Worm (Caenorhabditis elegans) whole organism, L3 larva: Measurements from ENCODE around the gene osta-2.
A peak's percentile ranks its signal among the peaks of the same experiment; 100 is the strongest.

Experiments
- ama-1 ChIP-seq: fragments of 150-350 bp; optimal IDR thresholded peaks from 2 replicates; lab custom pipeline; 2018
- ceh-28 ChIP-seq: fragments of 150-350 bp; optimal IDR thresholded peaks from 2 replicates; lab custom pipeline; 2014; ENCODE audit warnings: missing biosample characterization, missing genetic modification reagents, missing genetic modification characterization
- ceh-82 ChIP-seq: fragments of 150-350 bp; optimal IDR thresholded peaks from 2 replicates; lab custom pipeline; 2014; ENCODE audit warnings: missing biosample characterization, missing genetic modification characterization
- daf-12 ChIP-seq: fragments of 150-350 bp; optimal IDR thresholded peaks from 2 replicates; lab custom pipeline; 2014; ENCODE audit warnings: missing biosample characterization, missing genetic modification reagents, missing genetic modification characterization
- egl-27 ChIP-seq: sonication (generic microtip); optimal IDR thresholded peaks from 4 replicates; lab custom pipeline; 2017; ENCODE audit warnings: missing biosample characterization, missing genetic modification reagents, missing genetic modification characterization
- egl-5 ChIP-seq: fragments of 150-350 bp; optimal IDR thresholded peaks from 2 replicates; lab custom pipeline; 2017; ENCODE audit warnings: missing biosample characterization, missing genetic modification reagents, missing genetic modification characterization, inconsistent platforms
- elt-2 ChIP-seq: sonication (generic microtip); optimal IDR thresholded peaks from 2 replicates; lab custom pipeline; 2016; ENCODE audit warnings: missing genetic modification reagents, mild to moderate bottlenecking, missing genetic modification characterization, missing compliant biosample characterization
- elt-3 ChIP-seq, 3 experiments: fragments of 150-350 bp in 1 of 3; sonication (generic microtip) in 2 of 3; optimal IDR thresholded peaks; 2 replicates in 2 of 3; 4 replicates in 1 of 3; lab custom pipeline; 2014 to 2017; ENCODE audit warnings: missing biosample characterization in 3 of 3, missing genetic modification characterization in 3 of 3
- eor-1 ChIP-seq, 2 experiments: fragments of 150-350 bp; optimal IDR thresholded peaks; 2 replicates each; lab custom pipeline; 2014 to 2018; ENCODE audit warnings: missing biosample characterization in 2 of 2, missing genetic modification characterization in 2 of 2
- fkh-10 ChIP-seq: sonication (generic microtip); optimal IDR thresholded peaks from 2 replicates; lab custom pipeline; 2017; ENCODE audit warnings: missing biosample characterization, missing genetic modification reagents, missing genetic modification characterization
- fkh-2 ChIP-seq: fragments of 150-350 bp; optimal IDR thresholded peaks from 2 replicates; lab custom pipeline; 2014; ENCODE audit warnings: missing biosample characterization, missing genetic modification reagents, missing genetic modification characterization
- hmg-11 ChIP-seq: sonication (generic microtip); optimal IDR thresholded peaks from 2 replicates; lab custom pipeline; 2016; ENCODE audit warnings: missing genetic modification characterization, missing compliant biosample characterization
- jun-1 ChIP-seq: fragments of 150-350 bp; optimal IDR thresholded peaks from 2 replicates; lab custom pipeline; 2014; ENCODE audit warnings: missing biosample characterization, missing genetic modification reagents, missing genetic modification characterization
- lin-15B ChIP-seq: fragments of 150-350 bp; optimal IDR thresholded peaks from 2 replicates; lab custom pipeline; 2014; ENCODE audit warnings: missing biosample characterization, missing genetic modification characterization
- nfya-1 ChIP-seq: sonication (generic microtip); optimal IDR thresholded peaks from 2 replicates; lab custom pipeline; 2017; ENCODE audit warnings: missing genetic modification characterization, mild to moderate bottlenecking, missing compliant biosample characterization, antibody characterized with exemption, moderate library complexity; ENCODE audit not compliant: insufficient read depth
- nhr-12 ChIP-seq: fragments of 150-350 bp; optimal IDR thresholded peaks from 2 replicates; lab custom pipeline; 2014; ENCODE audit warnings: missing biosample characterization, missing genetic modification characterization
- nhr-23 ChIP-seq: fragments of 150-350 bp; optimal IDR thresholded peaks from 2 replicates; lab custom pipeline; 2014; ENCODE audit warnings: missing biosample characterization, missing genetic modification reagents, missing genetic modification characterization
- pha-4 ChIP-seq: fragments of 150-350 bp; optimal IDR thresholded peaks from 2 replicates; lab custom pipeline; 2014; ENCODE audit warnings: missing biosample characterization, missing genetic modification reagents, missing genetic modification characterization
- pqm-1 ChIP-seq: fragments of 150-350 bp; optimal IDR thresholded peaks from 2 replicates; lab custom pipeline; 2017; ENCODE audit warnings: missing biosample characterization, missing genetic modification characterization, inconsistent platforms
- skn-1 ChIP-seq: fragments of 150-350 bp; optimal IDR thresholded peaks from 2 replicates; lab custom pipeline; 2014; ENCODE audit warnings: missing biosample characterization, missing genetic modification characterization
- unc-62 ChIP-seq: fragments of 150-350 bp; sonication (generic microtip); optimal IDR thresholded peaks from 4 replicates; lab custom pipeline; 2014; ENCODE audit warnings: missing biosample characterization, missing genetic modification reagents, missing genetic modification characterization

Gene osta-2

DNA sequence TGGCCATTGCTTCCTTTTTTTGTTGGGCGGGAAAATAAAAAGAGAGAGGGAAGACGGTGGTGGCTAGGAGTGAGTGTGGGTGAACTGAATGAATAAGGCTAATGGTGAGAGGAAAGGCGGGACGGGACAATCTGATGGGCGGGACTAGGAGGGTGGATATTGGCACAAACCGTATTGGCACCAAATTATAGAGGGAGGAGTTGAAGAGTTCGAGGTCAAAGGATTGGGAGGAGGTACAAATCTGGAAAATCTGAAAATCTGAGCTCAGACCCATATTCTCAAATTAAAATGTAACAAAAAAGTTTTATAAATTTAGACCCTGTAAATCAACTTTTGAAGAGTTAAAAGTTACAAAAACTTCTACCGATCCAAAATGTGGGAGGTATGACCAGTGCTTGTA lies 31.3 kb downstream of the osta-2 start, which contains the start of gene hlh-14:
Gene hlh-14, minus strand, starts transcription at position 101 of the 400 bp plus-strand sequence.
- TF ChIP-seq nfya-1 (tag; lab: Kevin White, UChicago) = no peak
- no peak for TF ChIP-seq pha-4 (tag; lab: Kevin White, UChicago)
- TF ChIP-seq hmg-11 (tag; lab: Kevin White, UChicago) = no peak

- TF ChIP-seq elt-2 (tag; lab: Kevin White, UChicago) (peak; percentile 73), nfya-1 (tag; lab: Kevin White, UChicago) (no peak)
Observed at ce11 chrII:5742767-5743166, 35.3 kb downstream of the osta-2 start.

DNA sequence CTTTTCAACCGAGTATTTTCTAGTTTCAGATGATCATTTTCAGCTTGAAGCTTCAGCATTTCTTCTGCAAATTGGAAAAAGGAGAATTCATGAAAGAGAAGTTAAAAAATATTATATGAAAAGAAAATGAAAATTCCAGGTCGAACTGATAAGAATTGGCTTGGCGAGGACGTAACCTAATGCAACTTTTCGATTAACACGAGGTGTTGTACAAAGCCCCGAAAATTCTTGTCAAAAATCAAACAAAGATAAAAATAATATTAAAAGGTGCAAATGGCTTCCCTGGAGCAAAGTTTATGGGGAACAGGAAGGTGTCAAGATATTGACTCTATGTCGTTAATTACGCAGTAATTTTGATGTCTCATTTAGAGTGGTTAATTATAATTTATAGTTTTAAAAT lies 36.9 kb downstream of the osta-2 start:
- peak; percentile 95 for TF ChIP-seq elt-2 (tag; lab: Kevin White, UChicago)
- TF ChIP-seq unc-62 (GFP tag; lab: Kevin White, UChicago) = no peak
- peak; percentile 16 for TF ChIP-seq pqm-1 (tag; lab: Kevin White, UChicago)

- no peak for TF ChIP-seq egl-27
- TF ChIP-seq elt-2 (tag; lab: Kevin White, UChicago) = peak; percentile 69
- TF ChIP-seq fkh-2 (tag; lab: Kevin White, UChicago) = no peak
Observed at ce11 chrII:5745088-5745487, 37.6 kb downstream of the osta-2 start, which contains the start of gene F10C1.9. Gene F10C1.9 (minus strand): TSS chrII:5745284.

DNA sequence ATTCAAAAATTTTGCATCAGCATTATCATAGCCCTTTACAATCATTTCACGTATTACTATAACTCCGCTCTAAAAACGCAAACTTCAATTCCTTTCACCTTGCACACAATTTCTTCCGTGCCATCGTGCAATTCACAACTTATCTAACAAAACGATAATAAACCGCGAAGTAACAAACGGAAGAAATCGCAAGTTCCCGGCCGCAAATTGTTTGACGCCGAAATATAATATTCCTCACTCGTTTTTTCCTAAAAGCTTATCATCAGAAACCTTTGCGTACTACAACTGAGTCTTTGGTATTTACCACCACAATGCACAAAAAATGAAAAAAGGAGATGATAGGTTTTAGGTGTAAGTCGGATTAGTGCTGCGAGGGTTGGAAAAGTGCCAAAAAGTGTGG lies 39.8 kb downstream of the osta-2 start:
- TF ChIP-seq pha-4 (tag; lab: Kevin White, UChicago) = no peak
- TF ChIP-seq elt-2 (tag; lab: Kevin White, UChicago) = peak; percentile 94
- no peak for TF ChIP-seq ceh-82 (tag; lab: Kevin White, UChicago)

ce11 chrII:5748395-5748794 lies 40.9 kb downstream of the osta-2 start:
- TF ChIP-seq unc-62 (GFP tag; lab: Kevin White, UChicago) = no peak
- TF ChIP-seq nhr-12 = no peak
- peak; percentile 76 for TF ChIP-seq jun-1 (tag; lab: Kevin White, UChicago)
- no peak for TF ChIP-seq ama-1 (lab: Kevin White, UChicago)
- no peak for TF ChIP-seq egl-27
- no peak for TF ChIP-seq fkh-2 (tag; lab: Kevin White, UChicago)
- TF ChIP-seq pqm-1 (tag; lab: Kevin White, UChicago) = peak; percentile 97
- peak; percentile 1 for TF ChIP-seq skn-1 (tag; lab: Kevin White, UChicago)
- no peak for TF ChIP-seq eor-1 (tag; optimal IDR thresholded peaks at IDR 0.05; lab: Kevin White, UChicago)
- no peak for TF ChIP-seq elt-3 (tag; optimal IDR thresholded peaks at IDR 0.05; lab: Kevin White, UChicago)
- peak; percentile 100 for TF ChIP-seq elt-2 (tag; lab: Kevin White, UChicago)
- TF ChIP-seq lin-15B (tag; lab: Kevin White, UChicago) = no peak
- TF ChIP-seq pha-4 (tag; lab: Kevin White, UChicago) = peak; percentile 39
- TF ChIP-seq daf-12 (tag; lab: Kevin White, UChicago) = no peak
- TF ChIP-seq nhr-23 = no peak
- TF ChIP-seq, all 47 proteins: peak for 5

ce11 chrII:5749733-5750238 lies 42.3 kb downstream of the osta-2 start, which contains the start of gene ifb-2:
Gene ifb-2 (plus strand): TSS chrII:5750188.
- TF ChIP-seq pqm-1 (tag; lab: Kevin White, UChicago) = peak; percentile 90
- no peak for TF ChIP-seq ceh-28
- peak; percentile 96 for TF ChIP-seq elt-2 (tag; lab: Kevin White, UChicago)

ce11 chrII:5751353-5751752 lies 43.9 kb downstream of the osta-2 start:
- TF ChIP-seq pha-4 (tag; lab: Kevin White, UChicago) (peak; percentile 39), pqm-1 (tag; lab: Kevin White, UChicago) (peak; percentile 92), elt-2 (tag; lab: Kevin White, UChicago) (peak; percentile 97), fkh-10 (GFP tag; lab: Kevin White, UChicago) (no peak), skn-1 (tag; lab: Kevin White, UChicago) (no peak), egl-5 (tag; lab: Kevin White, UChicago) (no peak)

DNA sequence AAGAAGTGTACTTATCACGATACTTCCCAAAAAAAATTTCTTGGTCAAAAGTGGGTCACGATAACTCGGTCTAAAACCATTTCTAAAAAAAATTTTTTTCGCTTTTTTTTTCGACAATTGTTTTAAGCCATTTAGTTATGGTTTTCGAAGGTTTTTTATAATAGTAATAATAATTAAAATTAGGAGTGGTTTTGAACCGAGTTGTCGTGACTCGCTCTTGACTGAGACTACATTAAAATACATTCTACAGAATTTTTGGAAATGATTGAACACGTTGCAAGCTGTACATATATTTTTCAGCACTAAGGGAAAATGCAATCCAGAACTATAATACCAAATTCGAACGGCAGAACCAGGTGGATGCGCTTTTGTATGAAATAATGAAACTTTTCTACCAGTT lies 46.7 kb downstream of the osta-2 start, which contains the start of gene F10C1.8:
Gene F10C1.8, plus strand, starts transcription at position 301 of the 400 bp plus-strand sequence.
- no peak for TF ChIP-seq egl-27
- peak; percentile 31 for TF ChIP-seq elt-2 (tag; lab: Kevin White, UChicago)
- TF ChIP-seq, all 47 proteins: peak for 1
